Fruit fly (Drosophila melanogaster) whole organism: ENCODE measurements around the gene Argk1.

Experiments
- CG8478 ChIP-seq: fragments of >200 bp; optimal IDR thresholded peaks from 2 replicates; lab custom pipeline; 2018; ENCODE audit warnings: inconsistent platforms
- Dll ChIP-seq: fragments of >200 bp; optimal IDR thresholded peaks from 2 replicates; lab custom pipeline; 2017
- pan ChIP-seq: fragments of >200 bp; optimal IDR thresholded peaks from 2 replicates; lab custom pipeline; 2017
- psq ChIP-seq: fragments of >200 bp; optimal IDR thresholded peaks from 2 replicates; lab custom pipeline; 2017
- usp ChIP-seq: fragments of >200 bp; optimal IDR thresholded peaks from 2 replicates; lab custom pipeline; 2017; ENCODE audit warnings: missing biosample characterization, missing genetic modification characterization, mixed read lengths

dm6 chr3L:9066509-9067021, 738 bp upstream of the Argk1 start:
- TF ChIP-seq usp (GFP tag; lab: Kevin White, UChicago) = no peak
- no peak for TF ChIP-seq psq (lab: Kevin White, UChicago)
- TF ChIP-seq CG8478 = no peak
- no peak for TF ChIP-seq Dll
- no peak for TF ChIP-seq pan
